Worm (Caenorhabditis elegans): Measurements from ENCODE around the gene ZK1127.3.
A peak's percentile ranks its signal among the peaks of the same experiment; 100 is the strongest.

ZK1127.3 gene

ce11 chrII:7050021-7050722 is 4.9 kb upstream of the ZK1127.3 start, which contains the start of the genes tcer-1 and ZK1127.5 (continued):
- no peak for TF ChIP-seq fkh-10 (GFP tag; optimal IDR thresholded peaks at IDR 0.05)
- no peak for TF ChIP-seq ceh-28 (tag; optimal IDR thresholded peaks at IDR 0.05)
- TF ChIP-seq zip-2 (tag; optimal IDR thresholded peaks at IDR 0.05): no peak
- TF ChIP-seq nhr-237 (tag; optimal IDR thresholded peaks at IDR 0.05): no peak

DNA sequence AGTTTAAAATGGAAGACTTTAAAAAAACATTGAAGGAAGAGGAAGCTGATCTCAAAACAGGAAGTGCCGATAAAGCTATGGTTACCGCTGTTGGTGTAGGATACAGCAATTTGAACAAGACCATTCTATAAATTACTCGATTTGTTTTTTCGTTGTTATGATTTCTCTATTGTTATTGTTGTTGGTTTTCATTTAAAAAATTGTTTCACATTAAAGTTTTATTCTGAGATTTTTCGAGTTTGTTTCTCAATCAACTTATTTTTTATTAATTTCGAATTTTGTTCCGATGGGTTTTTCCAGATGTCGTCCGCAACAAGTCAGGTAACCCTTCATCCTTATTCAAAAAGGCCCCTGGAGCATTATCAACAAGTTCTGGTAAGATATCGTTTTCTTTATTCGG is 3.3 kb upstream of the ZK1127.3 start, which contains the start of gene ZK1127.12:
TSS of gene ZK1127.12 (plus strand) at position 301 of the 400 bp plus-strand sequence.
- 0 out of 2 replicates have a peak, but pooled peaks have one; percentile 28 for TF ChIP-seq lin-38 (GFP tag; IDR thresholded peaks at IDR 0.05)
- TF ChIP-seq set-16 (GFP tag; IDR thresholded peaks at IDR 0.05): no peak

ce11 chrII:7053001-7053400 is 2.1 kb upstream of the ZK1127.3 start, which contains the start of gene ZK1127.13:
TSS of gene ZK1127.13 (plus strand) at chrII:7053301.
- TF ChIP-seq Y105C5A.15 (GFP tag; IDR thresholded peaks at IDR 0.05) (no peak), fos-1 (tag; optimal IDR thresholded peaks at IDR 0.05) (no peak), nhr-42 (GFP tag; IDR thresholded peaks at IDR 0.05) (no peak), vab-7 (GFP tag; IDR thresholded peaks at IDR 0.05) (no peak), lin-39 (tag; optimal IDR thresholded peaks at IDR 0.05) (no peak), zip-2 (tag; optimal IDR thresholded peaks at IDR 0.05) (no peak), dpl-1 (GFP tag; optimal IDR thresholded peaks at IDR 0.05) (no peak), daf-16 (GFP tag; optimal IDR thresholded peaks at IDR 0.05) (no peak), daf-16 (tag; optimal IDR thresholded peaks at IDR 0.05) (no peak), T26A8.4 (GFP tag; IDR thresholded peaks at IDR 0.05) (no peak), unc-130 (GFP tag; optimal IDR thresholded peaks at IDR 0.05) (no peak), Y48G9A.11 (GFP tag; IDR thresholded peaks at IDR 0.05) (no peak), ceh-20 (GFP tag; IDR thresholded peaks at IDR 0.05) (no peak), ceh-28 (tag; optimal IDR thresholded peaks at IDR 0.05) (no peak)

DNA sequence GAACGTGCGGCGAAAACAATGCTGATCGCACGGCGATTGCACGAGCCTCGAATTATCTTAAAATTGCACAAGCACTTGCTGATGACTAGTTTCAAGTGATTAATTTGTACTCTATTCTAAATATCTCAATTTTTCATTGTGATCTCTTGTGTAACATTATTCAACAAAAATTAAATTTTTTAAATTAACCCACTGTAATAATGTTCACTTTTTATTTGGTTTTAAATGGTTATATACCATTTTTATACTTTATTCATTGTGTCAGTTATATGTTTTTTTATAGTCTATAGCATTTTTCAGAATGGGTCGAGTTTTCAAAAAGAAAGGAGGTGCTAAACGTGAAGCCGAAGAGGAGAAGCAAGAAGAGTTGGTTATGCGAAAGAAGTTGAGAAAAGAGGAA is 1.4 kb upstream of the ZK1127.3 start, which contains the start of gene ZK1127.4:
TSS of gene ZK1127.4 (plus strand) at position 301 of the 400 bp plus-strand sequence.
- TF ChIP-seq nhr-102 (tag; optimal IDR thresholded peaks at IDR 0.05) (no peak), aha-1 (tag) (no peak), skn-1 (tag; optimal IDR thresholded peaks at IDR 0.05) (no peak), Y5F2A.4 (GFP tag; optimal IDR thresholded peaks at IDR 0.05) (no peak)

ce11 chrII:7056328-7056727 is 1.2 kb downstream of the ZK1127.3 start:
- TF ChIP-seq unc-62 (GFP tag; optimal IDR thresholded peaks at IDR 0.05 in 1 of 2): peak in 1 of 2 experiments; percentile 98
- TF ChIP-seq unc-62 (tag; optimal IDR thresholded peaks at IDR 0.05): no peak
- TF ChIP-seq tag-97 (GFP tag; IDR thresholded peaks at IDR 0.05): no peak
- TF ChIP-seq lin-38 (GFP tag; IDR thresholded peaks at IDR 0.05): peak; percentile 14; the same call in 1 of the 2 replicates

DNA sequence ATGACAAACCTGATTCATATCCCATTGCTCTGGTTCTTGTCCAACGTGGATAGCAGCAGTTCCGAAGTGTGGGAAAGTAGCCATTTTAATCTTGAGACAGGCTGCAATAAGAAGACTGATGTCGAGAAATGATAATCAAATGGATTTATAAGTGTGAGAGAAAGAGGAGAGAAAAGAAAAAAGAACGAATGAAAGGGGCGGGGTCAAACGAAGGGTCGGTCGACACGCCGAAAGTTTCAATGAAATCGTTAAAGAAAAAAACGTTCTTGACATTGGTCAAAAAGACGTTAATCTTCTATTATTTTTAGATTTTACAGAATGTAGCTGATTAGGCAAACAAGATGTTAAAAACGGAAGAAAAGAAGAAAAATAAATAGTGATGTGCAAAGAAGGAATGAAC is 2.8 kb downstream of the ZK1127.3 start, which contains the start of gene cth-2:
TSS of gene cth-2 (minus strand) at position 101 of the 400 bp plus-strand sequence.
- no peak for TF ChIP-seq nhr-11 (tag; optimal IDR thresholded peaks at IDR 0.05)
- TF ChIP-seq dmd-6 (GFP tag; IDR thresholded peaks at IDR 0.05): 0 out of 2 replicates have a peak, but pooled peaks have one; percentile 6
- TF ChIP-seq ceh-32 (tag; optimal IDR thresholded peaks at IDR 0.05; ENCODE audit: poor library complexity): no peak
- TF ChIP-seq nhr-76 (tag; optimal IDR thresholded peaks at IDR 0.05): no peak
- no peak for TF ChIP-seq zfp-2 (tag; optimal IDR thresholded peaks at IDR 0.05)
- TF ChIP-seq nhr-25 (tag; optimal IDR thresholded peaks at IDR 0.05; ENCODE audit: borderline replicate concordance, insufficient read depth): peak; percentile 24
- TF ChIP-seq daf-8 (GFP tag; IDR thresholded peaks at IDR 0.05): no peak
- TF ChIP-seq mxl-3 (GFP tag; optimal IDR thresholded peaks at IDR 0.05): peak; percentile 17
- no peak for TF ChIP-seq F44E2.7 (GFP tag; IDR thresholded peaks at IDR 0.05)
- TF ChIP-seq aha-1 (tag): peak; percentile 3
- no peak for TF ChIP-seq nhr-111 (GFP tag; optimal IDR thresholded peaks at IDR 0.05)
- TF ChIP-seq ctbp-1 (GFP tag; IDR thresholded peaks at IDR 0.05): no peak
- TF ChIP-seq dve-1 (tag; optimal IDR thresholded peaks at IDR 0.05; ENCODE audit: insufficient read depth): peak; percentile 32
- TF ChIP-seq daf-19 (GFP tag; conservative IDR thresholded peaks at IDR 0.05): no peak
- TF ChIP-seq tag-97 (GFP tag; IDR thresholded peaks at IDR 0.05): no peak
- peak; percentile 19 for TF ChIP-seq ama-1 (optimal IDR thresholded peaks at IDR 0.05)
- TF ChIP-seq nhr-28 (tag; optimal IDR thresholded peaks at IDR 0.05): peak; percentile 2
- no peak for TF ChIP-seq daf-16 (GFP tag; optimal IDR thresholded peaks at IDR 0.05)
- peak; percentile 37 for TF ChIP-seq daf-16 (tag; optimal IDR thresholded peaks at IDR 0.05)
- no peak for TF ChIP-seq F49E8.2 (tag; optimal IDR thresholded peaks at IDR 0.05; ENCODE audit: borderline replicate concordance)
- TF ChIP-seq madf-9 (GFP tag; conservative IDR thresholded peaks at IDR 0.05): no peak
